Fruit fly (Drosophila melanogaster): ENCODE results near the gene HP1b.

dm6 chrX:9061299-9061698, 19.6 kb upstream of the HP1b start:
- peak; percentile 53 for TF ChIP-seq Pif1A (GFP tag; optimal IDR thresholded peaks at IDR 0.05)
- peak; percentile 48 for TF ChIP-seq CG32121 (GFP tag; IDR thresholded peaks at IDR 0.05)
- TF ChIP-seq Snoo (tag; optimal IDR thresholded peaks at IDR 0.05): no peak
- no peak for TF ChIP-seq CG13204 (GFP tag; optimal IDR thresholded peaks at IDR 0.05)
- no peak for TF ChIP-seq rn (GFP tag; IDR thresholded peaks at IDR 0.05)
- peak; percentile 31; the same call in 1 of the 3 replicates for TF ChIP-seq fd96Ca (GFP tag; IDR thresholded peaks at IDR 0.05)

Measured in whole organism, pupa.